Worm (Caenorhabditis elegans): Measurements from ENCODE around the gene B0218.5.

Gene B0218.5

ce11 chrIV:8152688-8153087 lies 4.4 kb downstream of the B0218.5 start:
- TF ChIP-seq cog-1 (tag; optimal IDR thresholded peaks at IDR 0.05), result no peak
- TF ChIP-seq ref-1 (GFP tag; conservative IDR thresholded peaks at IDR 0.05), result no peak
- no peak for TF ChIP-seq med-1 (GFP tag; optimal IDR thresholded peaks at IDR 0.05; ENCODE audit: insufficient read depth)
- no peak for TF ChIP-seq tab-1 (GFP tag; IDR thresholded peaks at IDR 0.05)
- TF ChIP-seq klf-2 (GFP tag; conservative IDR thresholded peaks at IDR 0.05), result no peak
- TF ChIP-seq ztf-23 (GFP tag; IDR thresholded peaks at IDR 0.05), result no peak
- TF ChIP-seq T22C8.4 (GFP tag; IDR thresholded peaks at IDR 0.05), result no peak
- no peak for TF ChIP-seq ztf-29 (GFP tag; IDR thresholded peaks at IDR 0.05)
- no peak for TF ChIP-seq flt-1 (GFP tag; IDR thresholded peaks at IDR 0.05)

- no peak for TF ChIP-seq flt-1 (GFP tag; IDR thresholded peaks at IDR 0.05)
- TF ChIP-seq T22C8.4 (GFP tag; IDR thresholded peaks at IDR 0.05), result no peak
- no peak for TF ChIP-seq med-1 (GFP tag; optimal IDR thresholded peaks at IDR 0.05; ENCODE audit: insufficient read depth)
- TF ChIP-seq ref-1 (GFP tag; conservative IDR thresholded peaks at IDR 0.05), result no peak
- TF ChIP-seq tab-1 (GFP tag; IDR thresholded peaks at IDR 0.05), result no peak
- no peak for TF ChIP-seq ztf-29 (GFP tag; IDR thresholded peaks at IDR 0.05)
- no peak for TF ChIP-seq klf-2 (GFP tag; conservative IDR thresholded peaks at IDR 0.05)
- no peak for TF ChIP-seq cog-1 (tag; optimal IDR thresholded peaks at IDR 0.05)
- no peak for TF ChIP-seq ztf-23 (GFP tag; IDR thresholded peaks at IDR 0.05)
Measured at ce11 chrIV:8152145-8152544, 4.9 kb downstream of the B0218.5 start, which contains the start of gene faah-2. Gene faah-2 (plus strand): TSS chrIV:8152445.

ce11 chrIV:8151721-8152120 lies 5.3 kb downstream of the B0218.5 start:
- no peak for TF ChIP-seq cog-1 (tag; optimal IDR thresholded peaks at IDR 0.05)
- TF ChIP-seq ref-1 (GFP tag; conservative IDR thresholded peaks at IDR 0.05), result no peak
- TF ChIP-seq flt-1 (GFP tag; IDR thresholded peaks at IDR 0.05), result no peak
- TF ChIP-seq ztf-23 (GFP tag; IDR thresholded peaks at IDR 0.05), result no peak
- TF ChIP-seq ztf-29 (GFP tag; IDR thresholded peaks at IDR 0.05), result no peak
- no peak for TF ChIP-seq tab-1 (GFP tag; IDR thresholded peaks at IDR 0.05)
- no peak for TF ChIP-seq klf-2 (GFP tag; conservative IDR thresholded peaks at IDR 0.05)
- no peak for TF ChIP-seq med-1 (GFP tag; optimal IDR thresholded peaks at IDR 0.05; ENCODE audit: insufficient read depth)
- no peak for TF ChIP-seq T22C8.4 (GFP tag; IDR thresholded peaks at IDR 0.05)

- no peak for TF ChIP-seq flt-1 (GFP tag; IDR thresholded peaks at IDR 0.05)
- no peak for TF ChIP-seq med-1 (GFP tag; optimal IDR thresholded peaks at IDR 0.05; ENCODE audit: insufficient read depth)
- no peak for TF ChIP-seq tab-1 (GFP tag; IDR thresholded peaks at IDR 0.05)
- TF ChIP-seq cog-1 (tag; optimal IDR thresholded peaks at IDR 0.05), result no peak
- TF ChIP-seq ref-1 (GFP tag; conservative IDR thresholded peaks at IDR 0.05), result no peak
- TF ChIP-seq ztf-23 (GFP tag; IDR thresholded peaks at IDR 0.05), result no peak
- TF ChIP-seq ztf-29 (GFP tag; IDR thresholded peaks at IDR 0.05), result no peak
- TF ChIP-seq T22C8.4 (GFP tag; IDR thresholded peaks at IDR 0.05), result no peak
- no peak for TF ChIP-seq klf-2 (GFP tag; conservative IDR thresholded peaks at IDR 0.05)
Measured at ce11 chrIV:8148494-8148893, 8.6 kb downstream of the B0218.5 start, which contains the start of gene pmk-1. Gene pmk-1 (plus strand): TSS chrIV:8148794.

- no peak for TF ChIP-seq tab-1 (GFP tag; IDR thresholded peaks at IDR 0.05)
- TF ChIP-seq med-1 (GFP tag; optimal IDR thresholded peaks at IDR 0.05; ENCODE audit: insufficient read depth), result no peak
- no peak for TF ChIP-seq ztf-23 (GFP tag; IDR thresholded peaks at IDR 0.05)
- TF ChIP-seq klf-2 (GFP tag; conservative IDR thresholded peaks at IDR 0.05), result no peak
- TF ChIP-seq cog-1 (tag; optimal IDR thresholded peaks at IDR 0.05), result no peak
- TF ChIP-seq ztf-29 (GFP tag; IDR thresholded peaks at IDR 0.05), result no peak
Measured at ce11 chrIV:8146283-8146682, 10.8 kb downstream of the B0218.5 start.

- no peak for TF ChIP-seq T22C8.4 (GFP tag; IDR thresholded peaks at IDR 0.05)
- TF ChIP-seq ztf-23 (GFP tag; IDR thresholded peaks at IDR 0.05), result no peak
- no peak for TF ChIP-seq ztf-29 (GFP tag; IDR thresholded peaks at IDR 0.05)
- TF ChIP-seq cog-1 (tag; optimal IDR thresholded peaks at IDR 0.05), result no peak
- no peak for TF ChIP-seq ref-1 (GFP tag; conservative IDR thresholded peaks at IDR 0.05)
- TF ChIP-seq klf-2 (GFP tag; conservative IDR thresholded peaks at IDR 0.05), result no peak
- TF ChIP-seq flt-1 (GFP tag; IDR thresholded peaks at IDR 0.05), result no peak
- no peak for TF ChIP-seq tab-1 (GFP tag; IDR thresholded peaks at IDR 0.05)
- TF ChIP-seq med-1 (GFP tag; optimal IDR thresholded peaks at IDR 0.05; ENCODE audit: insufficient read depth), result no peak
Measured at ce11 chrIV:8144341-8144740, 12.7 kb downstream of the B0218.5 start.

ce11 chrIV:8142735-8143550 lies 14.1 kb downstream of the B0218.5 start, which contains the start of gene pmk-2:
Gene pmk-2 (plus strand): TSS chrIV:8143500.
- no peak for TF ChIP-seq ztf-29 (GFP tag; IDR thresholded peaks at IDR 0.05)
- TF ChIP-seq ref-1 (GFP tag; conservative IDR thresholded peaks at IDR 0.05), result no peak
- TF ChIP-seq flt-1 (GFP tag; IDR thresholded peaks at IDR 0.05), result no peak
- no peak for TF ChIP-seq cog-1 (tag; optimal IDR thresholded peaks at IDR 0.05)
- no peak for TF ChIP-seq klf-2 (GFP tag; conservative IDR thresholded peaks at IDR 0.05)
- no peak for TF ChIP-seq T22C8.4 (GFP tag; IDR thresholded peaks at IDR 0.05)
- no peak for TF ChIP-seq tab-1 (GFP tag; IDR thresholded peaks at IDR 0.05)
- no peak for TF ChIP-seq med-1 (GFP tag; optimal IDR thresholded peaks at IDR 0.05; ENCODE audit: insufficient read depth)
- no peak for TF ChIP-seq ztf-23 (GFP tag; IDR thresholded peaks at IDR 0.05)

- TF ChIP-seq ztf-23 (GFP tag; IDR thresholded peaks at IDR 0.05), result no peak
- TF ChIP-seq klf-2 (GFP tag; conservative IDR thresholded peaks at IDR 0.05), result no peak
- no peak for TF ChIP-seq ztf-29 (GFP tag; IDR thresholded peaks at IDR 0.05)
- no peak for TF ChIP-seq flt-1 (GFP tag; IDR thresholded peaks at IDR 0.05)
- no peak for TF ChIP-seq tab-1 (GFP tag; IDR thresholded peaks at IDR 0.05)
- TF ChIP-seq ref-1 (GFP tag; conservative IDR thresholded peaks at IDR 0.05), result no peak
- no peak for TF ChIP-seq cog-1 (tag; optimal IDR thresholded peaks at IDR 0.05)
- no peak for TF ChIP-seq T22C8.4 (GFP tag; IDR thresholded peaks at IDR 0.05)
- no peak for TF ChIP-seq med-1 (GFP tag; optimal IDR thresholded peaks at IDR 0.05; ENCODE audit: insufficient read depth)
Measured at ce11 chrIV:8138984-8139383, 18.1 kb downstream of the B0218.5 start, which contains the start of gene pmk-3. Gene pmk-3 (plus strand): TSS chrIV:8139219.

- no peak for TF ChIP-seq tab-1 (GFP tag; IDR thresholded peaks at IDR 0.05)
Measured at ce11 chrIV:8136548-8136947, 20.5 kb downstream of the B0218.5 start.
